Fruit fly (Drosophila melanogaster) whole organism, embryonic: ENCODE results near the gene CG16953.
A peak's percentile ranks its signal among the peaks of the same experiment; 100 is the strongest.

Source experiments
- Abd-B ChIP-seq: fragments of 200-800 bp; sonication (Bioruptor generic); optimal IDR thresholded peaks from 2 replicates; lab custom pipeline; 2018; ENCODE audit warnings: missing biosample characterization, mild to moderate bottlenecking, missing genetic modification characterization, moderate library complexity
- Asciz ChIP-seq: fragments of 200-800 bp; sonication (Bioruptor generic); optimal IDR thresholded peaks from 2 replicates; lab custom pipeline; 2017; ENCODE audit warnings: missing biosample characterization, mild to moderate bottlenecking, missing genetic modification characterization, missing genetic modification reagents
- B-H1 ChIP-seq: fragments of 200-800 bp; sonication (Bioruptor generic); IDR thresholded peaks from 3 replicates; pipeline ENCODE4 v1.3.6; 2022; ENCODE audit warnings: missing biosample characterization, missing genetic modification characterization
- CG1024 ChIP-seq: fragments of 200-800 bp; sonication (Bioruptor generic); IDR thresholded peaks from 2 replicates; pipeline ENCODE4 v1.3.6; 2022; ENCODE audit warnings: missing biosample characterization, missing genetic modification characterization
- CG12104 ChIP-seq: fragments of 200-800 bp; sonication (Bioruptor generic); optimal IDR thresholded peaks from 3 replicates; lab custom pipeline; 2016; ENCODE audit warnings: missing biosample characterization, missing genetic modification characterization
- CG14050 ChIP-seq: fragments of 200-800 bp; sonication (Bioruptor generic); IDR thresholded peaks from 3 replicates; pipeline ENCODE4 v1.3.6; 2022; ENCODE audit warnings: missing biosample characterization, missing genetic modification characterization
- CG14441 ChIP-seq: fragments of 200-800 bp; sonication (Bioruptor generic); IDR thresholded peaks from 2 replicates; pipeline ENCODE4 v1.3.6; 2022; ENCODE audit warnings: missing biosample characterization, missing genetic modification characterization
- CG15514 ChIP-seq: fragments of 200-800 bp; sonication (Bioruptor generic); optimal IDR thresholded peaks from 3 replicates; lab custom pipeline; 2017; ENCODE audit warnings: missing biosample characterization, missing genetic modification characterization, mild to moderate bottlenecking, moderate library complexity, missing genetic modification reagents
- CG1602 ChIP-seq: fragments of 200-800 bp; sonication (Bioruptor generic); optimal IDR thresholded peaks from 3 replicates; lab custom pipeline; 2016; ENCODE audit warnings: missing biosample characterization, missing genetic modification characterization
- CG16779 ChIP-seq: fragments of 200-800 bp; sonication (Bioruptor generic); IDR thresholded peaks from 2 replicates; pipeline ENCODE4 v1.3.6; 2022; ENCODE audit warnings: missing biosample characterization, missing genetic modification characterization
- CG1792 ChIP-seq: fragments of 200-800 bp; sonication (Bioruptor generic); optimal IDR thresholded peaks from 2 replicates; lab custom pipeline; 2016; ENCODE audit warnings: missing biosample characterization, missing genetic modification characterization
- CG18619 ChIP-seq: fragments of 200-800 bp; sonication (Bioruptor generic); optimal IDR thresholded peaks from 3 replicates; lab custom pipeline; 2017; ENCODE audit warnings: missing biosample characterization, mild to moderate bottlenecking, missing genetic modification characterization
- CG18764 ChIP-seq: fragments of 200-800 bp; sonication (Bioruptor generic); optimal IDR thresholded peaks from 3 replicates; lab custom pipeline; 2016; ENCODE audit warnings: missing biosample characterization, missing genetic modification characterization
- CG2116 ChIP-seq: fragments of 200-800 bp; sonication (Bioruptor generic); optimal IDR thresholded peaks from 3 replicates; lab custom pipeline; 2018; ENCODE audit warnings: missing biosample characterization, mild to moderate bottlenecking, missing genetic modification characterization
- CG31365 ChIP-seq: fragments of 200-800 bp; sonication (Bioruptor generic); optimal IDR thresholded peaks from 2 replicates; lab custom pipeline; 2018; ENCODE audit warnings: missing biosample characterization, mild to moderate bottlenecking, missing genetic modification characterization
- CG4360 ChIP-seq: fragments of 200-800 bp; sonication (Bioruptor generic); IDR thresholded peaks from 2 replicates; pipeline ENCODE4 v1.3.6; 2022; ENCODE audit warnings: missing biosample characterization, missing genetic modification characterization
- CG6272 ChIP-seq: fragments of 200-800 bp; sonication (Bioruptor generic); IDR thresholded peaks from 2 replicates; pipeline ENCODE4 v1.3.6; 2022; ENCODE audit warnings: missing biosample characterization, missing genetic modification characterization
- CG6791 ChIP-seq: fragments of 200-800 bp; sonication (Bioruptor generic); IDR thresholded peaks from 3 replicates; pipeline ENCODE4 v1.3.6; 2022; ENCODE audit warnings: missing biosample characterization, missing genetic modification characterization; ENCODE audit not compliant: partially characterized antibody
- CG8359 ChIP-seq: fragments of 200-800 bp; sonication (Bioruptor generic); optimal IDR thresholded peaks from 2 replicates; lab custom pipeline; 2017; ENCODE audit warnings: missing biosample characterization, mild to moderate bottlenecking, missing genetic modification characterization, borderline replicate concordance
- CG9727 ChIP-seq: fragments of 200-800 bp; sonication (Bioruptor generic); optimal IDR thresholded peaks from 3 replicates; lab custom pipeline; 2017; ENCODE audit warnings: missing biosample characterization, mild to moderate bottlenecking, missing genetic modification characterization
- D19A ChIP-seq: fragments of 200-800 bp; optimal IDR thresholded peaks from 3 replicates; lab custom pipeline; 2019; ENCODE audit warnings: missing biosample characterization, mild to moderate bottlenecking, missing genetic modification characterization, moderate library complexity
- Dip3 ChIP-seq: fragments of 200-800 bp; sonication (Bioruptor generic); optimal IDR thresholded peaks from 3 replicates; lab custom pipeline; 2016; ENCODE audit warnings: missing biosample characterization, missing genetic modification characterization
- E2f1 ChIP-seq: fragments of 200-800 bp; sonication (Bioruptor generic); IDR thresholded peaks from 2 replicates; pipeline ENCODE4 v1.3.6; 2022; ENCODE audit warnings: missing biosample characterization, missing genetic modification characterization
- ERR ChIP-seq: fragments of 200-800 bp; sonication (Bioruptor generic); optimal IDR thresholded peaks from 2 replicates; lab custom pipeline; 2016; ENCODE audit warnings: missing biosample characterization, missing genetic modification characterization
- Ets65A ChIP-seq: fragments of 200-800 bp; sonication (Bioruptor generic); peaks from one replicate; lab custom pipeline; 2016; ENCODE audit warnings: missing biosample characterization, missing genetic modification characterization
- Ets97D ChIP-seq: fragments of 200-800 bp; sonication (Bioruptor generic); optimal IDR thresholded peaks from 3 replicates; lab custom pipeline; 2016; ENCODE audit warnings: missing biosample characterization, missing genetic modification characterization
- Hr51 ChIP-seq, 2 experiments: fragments of 200-800 bp; sonication (Bioruptor generic); optimal IDR thresholded peaks; 2 replicates in 1 of 2; 3 replicates in 1 of 2; lab custom pipeline; 2016 to 2018; ENCODE audit warnings: missing biosample characterization in 2 of 2, missing genetic modification characterization in 2 of 2, mild to moderate bottlenecking in 1 of 2, moderate library complexity in 1 of 2
- Lim3 ChIP-seq: fragments of 200-800 bp; sonication (Bioruptor generic); IDR thresholded peaks from 2 replicates; pipeline ENCODE4 v1.3.6; 2022; ENCODE audit warnings: missing biosample characterization, missing genetic modification characterization
- Max ChIP-seq: fragments of 200-800 bp; sonication (Bioruptor generic); optimal IDR thresholded peaks from 2 replicates; lab custom pipeline; 2016; ENCODE audit warnings: missing biosample characterization, mild to moderate bottlenecking, missing genetic modification characterization
- ap ChIP-seq: fragments of 200-800 bp; sonication (Bioruptor generic); IDR thresholded peaks from 2 replicates; pipeline ENCODE4 v1.3.6; 2022; ENCODE audit warnings: missing biosample characterization, missing genetic modification characterization
- ara ChIP-seq: fragments of 200-800 bp; sonication (Bioruptor generic); IDR thresholded peaks from 2 replicates; pipeline ENCODE4 v1.3.6; 2022; ENCODE audit warnings: missing biosample characterization, missing genetic modification characterization
- ash1 ChIP-seq: fragments of 200-800 bp; sonication (Bioruptor generic); optimal IDR thresholded peaks from 2 replicates; lab custom pipeline; 2018; ENCODE audit warnings: missing biosample characterization, mild to moderate bottlenecking, missing genetic modification characterization
- da ChIP-seq: fragments of 200-800 bp; sonication (Bioruptor generic); optimal IDR thresholded peaks from 2 replicates; lab custom pipeline; 2016; ENCODE audit warnings: missing biosample characterization, missing genetic modification characterization
- fd96Cb ChIP-seq: fragments of 200-800 bp; sonication (Bioruptor generic); optimal IDR thresholded peaks from 2 replicates; lab custom pipeline; 2018; ENCODE audit warnings: missing biosample characterization, mild to moderate bottlenecking, missing genetic modification characterization, moderate library complexity
- gcm2 ChIP-seq: fragments of 200-800 bp; sonication (Bioruptor generic); optimal IDR thresholded peaks from 2 replicates; lab custom pipeline; 2016; ENCODE audit warnings: missing biosample characterization, missing genetic modification characterization
- h ChIP-seq: fragments of >200 bp; optimal IDR thresholded peaks from 2 replicates; lab custom pipeline; 2017
- inv ChIP-seq: fragments of 200-800 bp; sonication (Bioruptor generic); IDR thresholded peaks from 2 replicates; pipeline ENCODE4 v1.3.6; 2022; ENCODE audit warnings: missing biosample characterization, missing genetic modification characterization; ENCODE audit not compliant: partially characterized antibody
- jigr1 ChIP-seq: fragments of 200-800 bp; sonication (Bioruptor generic); IDR thresholded peaks from 3 replicates; pipeline ENCODE4 v1.3.6; 2022; ENCODE audit warnings: missing biosample characterization, missing genetic modification characterization
- jing ChIP-seq: fragments of 200-800 bp; sonication (Bioruptor generic); optimal IDR thresholded peaks from 2 replicates; lab custom pipeline; 2018; ENCODE audit warnings: missing biosample characterization, mild to moderate bottlenecking, missing genetic modification characterization
- jumu ChIP-seq: fragments of 200-800 bp; sonication (Bioruptor generic); optimal IDR thresholded peaks from 3 replicates; lab custom pipeline; 2016; ENCODE audit warnings: missing biosample characterization, missing genetic modification characterization
- kay ChIP-seq: fragments of 200-800 bp; sonication (Bioruptor generic); optimal IDR thresholded peaks from 2 replicates; lab custom pipeline; 2016; ENCODE audit warnings: missing biosample characterization, missing genetic modification characterization
- org-1 ChIP-seq: fragments of 200-800 bp; sonication (Bioruptor generic); optimal IDR thresholded peaks from 2 replicates; lab custom pipeline; 2017; ENCODE audit warnings: missing biosample characterization, missing genetic modification characterization
- pzg ChIP-seq: fragments of 200-800 bp; sonication (Bioruptor generic); optimal IDR thresholded peaks from 3 replicates; lab custom pipeline; 2018; ENCODE audit warnings: missing biosample characterization, mild to moderate bottlenecking, missing genetic modification characterization, moderate library complexity
- sens ChIP-seq: fragments of 200-800 bp; sonication (Bioruptor generic); peaks from one replicate; lab custom pipeline; 2016; ENCODE audit warnings: missing biosample characterization, missing genetic modification characterization
- sna ChIP-seq: fragments of 200-800 bp; sonication (Bioruptor generic); IDR thresholded peaks from 2 replicates; pipeline ENCODE4 v1.3.6; 2022; ENCODE audit warnings: missing biosample characterization, missing genetic modification characterization; ENCODE audit not compliant: partially characterized antibody
- sr ChIP-seq: fragments of 200-800 bp; sonication (Bioruptor generic); IDR thresholded peaks from 3 replicates; pipeline ENCODE4 v1.3.6; 2022; ENCODE audit warnings: missing biosample characterization, missing genetic modification characterization
- tap ChIP-seq: fragments of 200-800 bp; optimal IDR thresholded peaks from 3 replicates; lab custom pipeline; 2019; ENCODE audit warnings: missing biosample characterization, mild to moderate bottlenecking, missing genetic modification characterization, moderate library complexity
- tin ChIP-seq: fragments of 200-800 bp; sonication (Bioruptor generic); optimal IDR thresholded peaks from 3 replicates; lab custom pipeline; 2016; ENCODE audit warnings: missing biosample characterization, missing genetic modification characterization
- zen2 ChIP-seq: fragments of 200-800 bp; sonication (Bioruptor generic); IDR thresholded peaks from 3 replicates; pipeline ENCODE4 v1.3.6; 2022; ENCODE audit warnings: missing biosample characterization, missing genetic modification characterization; ENCODE audit not compliant: partially characterized antibody

The CG16953 gene

DNA sequence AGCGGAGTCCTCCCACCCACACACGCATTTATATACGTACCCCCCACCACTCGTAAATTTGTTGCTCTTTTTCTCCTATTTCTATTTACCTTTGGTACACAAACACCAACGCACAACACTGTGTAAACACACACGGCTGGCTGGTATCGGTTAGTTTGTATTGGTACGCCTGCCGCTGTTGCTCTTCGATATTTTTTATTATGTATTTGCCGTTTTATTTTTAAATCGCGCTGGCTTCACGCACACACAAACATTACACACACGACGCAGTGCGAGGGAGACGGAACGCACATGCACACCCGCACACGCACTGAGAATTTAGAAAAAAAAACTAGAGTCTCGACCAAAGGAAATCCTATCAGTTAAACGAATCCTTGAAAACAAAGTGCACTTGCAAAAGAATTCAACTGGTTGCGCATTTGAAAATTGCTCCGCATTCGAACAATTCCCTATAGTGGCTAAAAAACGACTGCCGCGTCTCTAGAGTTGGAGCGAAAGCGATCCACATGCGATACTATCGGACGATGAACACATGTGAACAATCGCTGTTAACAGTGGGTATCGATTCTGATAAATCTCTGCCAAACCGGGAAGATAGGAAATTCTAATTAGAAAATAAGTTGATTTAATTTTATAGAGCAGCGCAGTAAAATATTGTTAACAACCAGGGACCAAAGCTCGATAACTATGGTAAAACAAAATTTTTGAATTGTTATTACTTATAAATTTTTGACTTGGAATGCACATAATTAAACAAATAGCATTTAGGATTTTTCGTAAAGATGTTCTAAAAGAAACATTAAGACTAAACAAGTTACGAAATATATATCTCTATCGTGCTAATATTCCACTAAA is 34.8 kb downstream of the CG16953 start (continued):
- TF ChIP-seq inv (peak; percentile 95), Abd-B (GFP tag; lab: Kevin White, UChicago) (no peak), ash1 (peak; percentile 92), CG15514 (peak; percentile 71), gcm2 (no peak), Dip3 (GFP tag; lab: Kevin White, UChicago) (peak; percentile 40), Max (GFP tag; lab: Kevin White, UChicago) (no peak), zen2 (GFP tag; lab: Robert Waterston, UW) (peak; percentile 95), jigr1 (no peak), jumu (GFP tag; lab: Kevin White, UChicago) (peak; percentile 12), Ets65A (GFP tag; lab: Kevin White, UChicago) (peak; percentile 84), B-H1 (GFP tag; lab: Robert Waterston, UW) (peak; percentile 24; the same call in 1 of the 3 replicates), CG1792 (GFP tag; lab: Kevin White, UChicago) (peak; percentile 49), CG2116 (GFP tag; lab: Kevin White, UChicago) (no peak), pzg (GFP tag; lab: Kevin White, UChicago) (peak; percentile 69), E2f1 (GFP tag; lab: Robert Waterston, UW) (0 out of 2 replicates have a peak, but pooled peaks have one; percentile 5), fd96Cb (tag; lab: Kevin White, UChicago) (no peak), Asciz (GFP tag; lab: Kevin White, UChicago) (peak; percentile 93), da (GFP tag; lab: Kevin White, UChicago) (peak; percentile 75), CG4360 (no peak; the same call in 1 of the 2 replicates), Lim3 (GFP tag; lab: Robert Waterston, UW) (no peak), CG9727 (GFP tag; lab: Kevin White, UChicago) (peak; percentile 55), CG16779 (GFP tag; lab: Robert Waterston, UW) (no peak), CG8359 (GFP tag; lab: Kevin White, UChicago) (peak; percentile 51), CG18764 (GFP tag; lab: Kevin White, UChicago) (peak; percentile 49), kay (no peak), CG12104 (GFP tag; lab: Kevin White, UChicago) (peak; percentile 71), sr (peak; percentile 89), CG31365 (tag; lab: Kevin White, UChicago) (peak; percentile 78), jing (no peak), CG14441 (peak; percentile 25; the same call in 1 of the 2 replicates), CG1024 (GFP tag; lab: Robert Waterston, UW) (peak; percentile 22; the same call in 1 of the 2 replicates), CG6272 (0 out of 2 replicates have a peak, but pooled peaks have one; percentile 32), CG6791 (peak; percentile 99), ap (GFP tag; lab: Robert Waterston, UW) (peak; percentile 29; the same call in 1 of the 2 replicates), Hr51 (GFP tag; optimal IDR thresholded peaks at IDR 0.05; lab: Kevin White, UChicago) (peak; percentile 28 to 44), h (lab: Kevin White, UChicago) (no peak), ERR (GFP tag; lab: Kevin White, UChicago) (peak; percentile 65), CG1602 (GFP tag; lab: Kevin White, UChicago) (no peak), Ets97D (GFP tag; lab: Kevin White, UChicago) (no peak), CG14050 (GFP tag; lab: Robert Waterston, UW) (peak; percentile 22; the same call in 1 of the 3 replicates), tin (GFP tag; lab: Kevin White, UChicago) (no peak), org-1 (peak; percentile 80), CG18619 (peak; percentile 50), sna (GFP tag; lab: Robert Waterston, UW) (peak; percentile 76), D19A (tag; lab: Kevin White, UChicago) (peak; percentile 16), ara (GFP tag; lab: Robert Waterston, UW) (peak; percentile 57; the same call in 1 of the 2 replicates), tap (tag; lab: Kevin White, UChicago) (peak; percentile 75), sens (GFP tag; lab: Kevin White, UChicago) (peak; percentile 83)
